ENCODE assay signal across 2 worm cellular contexts in genomic region chrIII:483556-483955, ce11.
A peak's percentile ranks its signal among the peaks of the same experiment; 100 is the strongest.
TF ChIP-seq lines count a peak whose summit lies in the region.

F10C5.3 (plus strand) TSS chrIII:483868.

TF ChIP-seq in whole organism, L1 larva, 84 proteins besides CTCF, POLR2A, EP300 and RAD21:
- TF ChIP-seq nhr-28 (tag; optimal IDR thresholded peaks at IDR 0.05; lab: Kevin White, UChicago) (no peak), fkh-4 (tag; optimal IDR thresholded peaks at IDR 0.05; lab: Kevin White, UChicago; ENCODE audit: borderline replicate concordance) (no peak), nhr-237 (tag; optimal IDR thresholded peaks at IDR 0.05; lab: Kevin White, UChicago) (no peak), nhr-47 (tag; optimal IDR thresholded peaks at IDR 0.05; lab: Kevin White, UChicago) (peak; percentile 27), egl-13 (tag; optimal IDR thresholded peaks at IDR 0.05; lab: Kevin White, UChicago) (peak; percentile 35), pax-3 (tag; optimal IDR thresholded peaks at IDR 0.05; lab: Kevin White, UChicago) (peak; percentile 26), unc-130 (tag; optimal IDR thresholded peaks at IDR 0.05; lab: Kevin White, UChicago) (no peak), dsc-1 (tag; optimal IDR thresholded peaks at IDR 0.05; lab: Kevin White, UChicago) (peak; percentile 58), ama-1 (optimal IDR thresholded peaks at IDR 0.05; lab: Kevin White, UChicago) (no peak), fkh-8 (tag; optimal IDR thresholded peaks at IDR 0.05; lab: Kevin White, UChicago) (peak; percentile 83), ztf-4 (tag; optimal IDR thresholded peaks at IDR 0.05; lab: Kevin White, UChicago) (no peak)

TF ChIP-seq in whole organism, L3 larva, 47 proteins besides CTCF, POLR2A, EP300 and RAD21:
- TF ChIP-seq nhr-11 (tag; optimal IDR thresholded peaks at IDR 0.05; lab: Kevin White, UChicago) = peak; percentile 8
- no peak for TF ChIP-seq lin-15B (tag; optimal IDR thresholded peaks at IDR 0.05; lab: Kevin White, UChicago)

Comparison
In these comparisons a context has a peak if more than half of its experiments do, and no peak if none do; other contexts are left out.
1. Of the 26 proteins assayed by ChIP-seq in both whole organism, L1 larva and whole organism, L3 larva: peak only in whole organism, L1 larva: none; only in whole organism, L3 larva: nhr-11; in both: none; in neither: 25.